Worm (Caenorhabditis elegans) whole organism, early embryonic: ENCODE data around the gene sdz-12.

Experiments used
- B0310.2 ChIP-seq: sonication (generic microtip); optimal IDR thresholded peaks from 2 replicates; lab custom pipeline; 2016; ENCODE audit warnings: mild to moderate bottlenecking, missing genetic modification characterization, missing compliant biosample characterization
- F13C5.2 ChIP-seq: sonication (generic microtip); optimal IDR thresholded peaks from 2 replicates; lab custom pipeline; 2017; ENCODE audit warnings: mild to moderate bottlenecking, missing genetic modification characterization, inconsistent platforms, missing compliant biosample characterization
- aly-1 ChIP-seq: sonication (generic microtip); optimal IDR thresholded peaks from 2 replicates; lab custom pipeline; 2016; ENCODE audit warnings: missing genetic modification characterization, missing compliant biosample characterization
- ama-1 ChIP-seq: fragments of 150-350 bp; optimal IDR thresholded peaks from 2 replicates; lab custom pipeline; 2014
- ceh-13 ChIP-seq: fragments of 200-800 bp; sonication (Bioruptor generic); optimal IDR thresholded peaks from 2 replicates; lab custom pipeline; 2018; ENCODE audit warnings: mild to moderate bottlenecking, missing genetic modification characterization, missing compliant biosample characterization
- ceh-36 ChIP-seq: sonication (generic microtip); optimal IDR thresholded peaks from 2 replicates; lab custom pipeline; 2016; ENCODE audit warnings: missing genetic modification characterization, inconsistent platforms, missing compliant biosample characterization
- ets-7 ChIP-seq: sonication (generic microtip); optimal IDR thresholded peaks from 2 replicates; lab custom pipeline; 2016; ENCODE audit warnings: missing genotype, missing genetic modification characterization, missing compliant biosample characterization
- flt-1 ChIP-seq: fragments of 200-800 bp; sonication (Bioruptor generic); IDR thresholded peaks from 2 replicates; pipeline ENCODE4 v1.3.6; 2022; ENCODE audit warnings: missing genetic modification characterization, missing compliant biosample characterization
- hmbx-1 ChIP-seq: sonication (generic microtip); optimal IDR thresholded peaks from 2 replicates; lab custom pipeline; 2016; ENCODE audit warnings: mild to moderate bottlenecking, missing genetic modification characterization, missing compliant biosample characterization
- hmg-4 ChIP-seq: fragments of 200-800 bp; sonication (Bioruptor generic); optimal IDR thresholded peaks from 2 replicates; lab custom pipeline; 2018; ENCODE audit warnings: mild to moderate bottlenecking, missing genetic modification characterization, missing compliant biosample characterization
- hnd-1 ChIP-seq: sonication (generic microtip); optimal IDR thresholded peaks from 2 replicates; lab custom pipeline; 2016; ENCODE audit warnings: missing genetic modification characterization, missing compliant biosample characterization
- pes-1 ChIP-seq: fragments of 200-800 bp; sonication (Bioruptor generic); IDR thresholded peaks from 2 replicates; pipeline ENCODE4 v1.3.6; 2022; ENCODE audit warnings: missing genetic modification reagents, missing genetic modification characterization, missing compliant biosample characterization
- scrt-1 ChIP-seq: fragments of 200-800 bp; sonication (Bioruptor generic); IDR thresholded peaks from 2 replicates; pipeline ENCODE4 v1.3.6; 2022; ENCODE audit warnings: missing genetic modification characterization, missing compliant biosample characterization
- sea-1 ChIP-seq: fragments of 200-800 bp; sonication (Bioruptor generic); conservative IDR thresholded peaks from 2 replicates; pipeline ENCODE4 v1.3.6; 2022; ENCODE audit warnings: missing genetic modification characterization, missing compliant biosample characterization
- tbx-11 ChIP-seq: fragments of 200-800 bp; sonication (Bioruptor generic); IDR thresholded peaks from 2 replicates; pipeline ENCODE4 v1.3.6; 2022; ENCODE audit warnings: missing genetic modification characterization, missing compliant biosample characterization
- tbx-37 ChIP-seq: fragments of 200-800 bp; sonication (Bioruptor generic); conservative IDR thresholded peaks from 2 replicates; pipeline ENCODE4 v1.3.6; 2022; ENCODE audit warnings: missing genetic modification reagents, missing genetic modification characterization, missing compliant biosample characterization
- tra-4 ChIP-seq: sonication (generic microtip); optimal IDR thresholded peaks from 2 replicates; lab custom pipeline; 2017; ENCODE audit warnings: missing genetic modification characterization, missing compliant biosample characterization

sdz-12 gene

DNA sequence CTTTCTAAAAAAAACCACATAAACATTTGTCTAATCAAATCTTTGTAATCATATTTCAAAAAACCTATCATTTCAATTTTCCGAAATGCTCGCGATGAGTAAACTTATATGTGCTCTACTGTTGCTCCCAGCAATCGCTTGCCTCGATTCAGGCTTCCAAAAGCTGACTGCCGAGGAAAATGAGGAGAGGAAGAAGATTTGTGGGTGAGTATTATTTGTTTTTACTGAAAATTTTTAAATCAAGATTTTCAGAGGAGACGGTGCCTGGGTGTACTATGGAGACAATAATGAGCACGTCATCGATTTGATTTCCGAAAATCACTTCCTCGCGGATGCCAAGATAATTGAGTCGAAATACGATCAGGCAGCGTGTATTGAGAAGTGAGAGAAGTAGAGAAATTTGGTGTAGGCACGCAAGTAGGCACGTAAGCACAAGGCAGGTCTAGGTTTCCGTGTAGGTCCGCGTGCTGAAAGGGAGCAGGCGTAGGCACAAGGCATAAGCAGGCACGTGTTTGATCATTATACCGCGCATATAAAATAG is 7.4 kb downstream of the sdz-12 start, which contains the start of gene C46E10.1:
C46E10.1 (plus strand) TSS at position 51 of the 541 bp plus-strand sequence.
- TF ChIP-seq aly-1 (tag; lab: Kevin White, UChicago) = no peak
- no peak for TF ChIP-seq ets-7 (tag; lab: Kevin White, UChicago)
- TF ChIP-seq tbx-11 = no peak
- TF ChIP-seq tbx-37 (GFP tag; lab: Robert Waterston, UW) = no peak
- TF ChIP-seq ceh-13 = no peak
- no peak for TF ChIP-seq scrt-1 (GFP tag; lab: Robert Waterston, UW)
- no peak for TF ChIP-seq pes-1 (GFP tag; lab: Robert Waterston, UW)
- no peak for TF ChIP-seq hmbx-1 (tag; lab: Kevin White, UChicago)

DNA sequence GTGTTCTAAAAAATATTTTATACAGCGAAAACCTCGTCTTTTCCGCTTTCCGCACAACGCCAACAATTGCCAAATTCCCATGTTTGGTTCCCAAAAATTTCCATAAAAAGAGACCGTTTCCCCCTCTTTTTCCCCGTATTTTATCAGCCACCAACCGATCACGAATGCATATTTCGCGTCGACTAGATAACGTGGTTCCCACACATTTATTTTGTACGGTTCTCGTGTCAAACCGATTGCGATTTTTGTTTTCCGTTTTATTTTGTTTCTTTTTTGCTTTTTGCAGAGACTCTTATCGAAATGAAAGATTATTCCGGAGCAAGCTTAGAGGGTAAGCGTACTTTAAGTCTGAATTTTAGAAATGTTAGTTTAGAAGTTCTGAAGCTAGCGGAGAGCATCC is 10.6 kb downstream of the sdz-12 start, which contains the start of gene C46E10.3:
C46E10.3 (plus strand) TSS at position 301 of the 400 bp plus-strand sequence.
- TF ChIP-seq B0310.2 (tag; lab: Kevin White, UChicago) (no peak), hmg-4 (GFP tag; lab: Kevin White, UChicago) (no peak), hmbx-1 (tag; lab: Kevin White, UChicago) (no peak), ceh-13 (no peak), flt-1 (no peak), sea-1 (no peak), pes-1 (GFP tag; lab: Robert Waterston, UW) (no peak), tra-4 (tag; lab: Kevin White, UChicago) (no peak), tbx-37 (GFP tag; lab: Robert Waterston, UW) (no peak), tbx-11 (no peak), F13C5.2 (no peak), aly-1 (tag; lab: Kevin White, UChicago) (no peak), hnd-1 (no peak), ets-7 (tag; lab: Kevin White, UChicago) (no peak), ama-1 (no peak)

DNA sequence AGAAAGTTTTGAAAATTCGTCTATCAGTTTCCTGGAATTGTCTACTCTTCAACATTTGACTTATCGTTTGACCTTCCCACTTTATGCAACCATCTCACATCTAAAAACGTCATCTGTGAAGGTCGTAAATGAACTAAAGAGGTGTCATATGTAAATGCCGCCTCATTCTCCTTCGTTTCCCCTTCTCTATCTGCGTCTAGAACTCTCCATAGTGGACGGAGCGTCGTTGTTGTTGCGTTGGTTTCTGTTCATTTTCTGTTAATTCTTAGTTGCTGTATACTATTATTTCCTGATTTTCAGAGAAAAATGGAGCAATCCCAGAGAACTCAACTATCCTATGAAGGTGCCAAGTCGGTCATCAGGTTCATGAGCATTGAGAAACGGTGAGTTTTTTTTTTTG is 14.7 kb downstream of the sdz-12 start, which contains the start of gene fbxc-52:
fbxc-52 (plus strand) TSS at position 301 of the 400 bp plus-strand sequence.
- TF ChIP-seq ceh-36 (tag; lab: Kevin White, UChicago) = no peak
- no peak for TF ChIP-seq F13C5.2
- no peak for TF ChIP-seq flt-1
- TF ChIP-seq hmbx-1 (tag; lab: Kevin White, UChicago) = no peak
- TF ChIP-seq hnd-1 = no peak
- no peak for TF ChIP-seq pes-1 (GFP tag; lab: Robert Waterston, UW)
- TF ChIP-seq tra-4 (tag; lab: Kevin White, UChicago) = no peak
- no peak for TF ChIP-seq aly-1 (tag; lab: Kevin White, UChicago)
- no peak for TF ChIP-seq ceh-13
- no peak for TF ChIP-seq ama-1
- TF ChIP-seq tbx-37 (GFP tag; lab: Robert Waterston, UW) = no peak
- TF ChIP-seq scrt-1 (GFP tag; lab: Robert Waterston, UW) = no peak
- TF ChIP-seq sea-1 = no peak
- TF ChIP-seq tbx-11 = no peak
- no peak for TF ChIP-seq hmg-4 (GFP tag; lab: Kevin White, UChicago)

DNA sequence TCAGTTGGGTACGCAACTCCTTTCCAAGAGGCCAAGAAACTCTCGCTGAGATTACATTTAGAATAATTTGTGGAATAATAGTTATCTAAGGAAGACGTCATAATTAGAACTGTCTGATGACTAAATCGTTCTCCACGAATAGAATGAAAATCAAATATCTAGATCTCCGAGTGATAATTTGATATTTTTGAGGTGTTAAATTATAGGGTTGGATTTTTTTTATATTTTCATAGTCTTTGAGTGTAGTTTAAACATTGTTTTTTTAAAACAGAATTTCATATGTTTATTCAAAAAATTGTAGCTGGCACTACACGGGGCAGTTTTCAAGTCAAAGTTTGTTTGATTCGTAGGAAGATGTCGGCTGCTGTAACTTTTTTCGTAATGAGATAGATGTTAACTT is 15.2 kb downstream of the sdz-12 start, which contains the start of gene srh-99:
srh-99 (minus strand) TSS at position 101 of the 400 bp plus-strand sequence.
- TF ChIP-seq B0310.2 (tag; lab: Kevin White, UChicago) (no peak), hmg-4 (GFP tag; lab: Kevin White, UChicago) (no peak)

DNA sequence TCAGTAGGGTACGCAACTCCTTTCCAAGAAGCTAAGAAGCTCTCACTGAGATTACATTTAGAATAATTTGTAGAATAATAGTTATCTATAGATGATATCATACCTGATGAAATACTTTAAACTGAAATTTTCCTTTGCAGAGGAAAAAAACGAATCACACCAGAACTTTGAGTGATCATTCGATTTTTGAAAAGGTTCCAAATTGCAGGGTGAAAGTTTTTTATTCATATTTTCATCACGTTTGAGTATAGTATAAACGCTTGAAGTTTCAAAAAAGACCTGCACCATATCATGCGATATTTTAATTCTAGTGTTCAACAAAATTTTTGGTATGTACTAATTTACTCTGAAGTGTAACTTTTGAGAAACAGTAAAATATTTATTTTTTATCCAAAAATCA is 17.0 kb downstream of the sdz-12 start, which contains the start of gene srh-100:
srh-100 (minus strand) TSS at position 101 of the 400 bp plus-strand sequence.
- TF ChIP-seq ets-7 (tag; lab: Kevin White, UChicago) (no peak), sea-1 (no peak), hmg-4 (GFP tag; lab: Kevin White, UChicago) (no peak), hnd-1 (no peak), scrt-1 (GFP tag; lab: Robert Waterston, UW) (no peak), tra-4 (tag; lab: Kevin White, UChicago) (no peak), aly-1 (tag; lab: Kevin White, UChicago) (no peak), F13C5.2 (no peak), flt-1 (no peak), ceh-36 (tag; lab: Kevin White, UChicago) (no peak)

DNA sequence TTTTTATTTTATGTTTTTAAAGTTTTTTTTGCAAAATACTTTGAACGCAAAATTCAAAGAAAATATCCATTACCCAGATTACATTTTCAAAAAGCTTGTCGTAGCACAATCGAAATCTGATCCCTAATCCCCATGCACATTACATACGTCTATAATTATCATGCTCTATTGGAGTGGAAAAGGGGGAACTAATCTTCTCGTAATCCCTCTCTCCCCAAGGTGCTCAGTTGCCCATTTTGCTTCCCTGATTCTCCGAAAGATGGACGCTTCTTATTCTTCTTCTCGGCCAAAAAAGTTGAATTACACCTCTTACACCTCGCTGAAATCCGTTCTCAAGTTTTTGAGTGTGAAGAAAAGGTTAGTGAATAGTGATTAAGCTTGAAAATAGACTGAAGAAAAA is 20.6 kb downstream of the sdz-12 start, which contains the start of gene fbxc-53:
fbxc-53 (plus strand) TSS at position 245 of the 400 bp plus-strand sequence.
- TF ChIP-seq ceh-36 (tag; lab: Kevin White, UChicago) (peak; percentile 51), B0310.2 (tag; lab: Kevin White, UChicago) (no peak)

DNA sequence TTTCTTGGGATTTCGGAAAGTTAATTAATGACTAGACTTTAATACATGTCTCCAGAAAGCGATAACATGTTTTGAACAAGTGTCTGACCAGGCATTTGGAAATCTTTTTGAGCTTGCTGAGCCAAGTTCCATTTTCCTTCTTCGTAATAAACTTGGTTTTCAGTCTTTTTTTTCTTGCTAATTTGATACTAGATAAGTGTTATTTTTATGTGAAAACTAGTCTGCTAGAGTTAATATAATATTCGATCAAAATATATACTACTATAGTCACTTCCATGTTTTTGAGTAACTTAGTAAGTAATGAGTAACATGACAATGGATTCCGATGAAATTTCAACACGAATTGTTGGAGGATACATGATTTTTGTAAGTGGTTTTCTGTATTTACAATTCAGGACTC is 22.4 kb downstream of the sdz-12 start, which contains the start of gene srx-110:
srx-110 (plus strand) TSS at position 301 of the 400 bp plus-strand sequence.
- TF ChIP-seq hmbx-1 (tag; lab: Kevin White, UChicago) = no peak
- no peak for TF ChIP-seq tbx-37 (GFP tag; lab: Robert Waterston, UW)
- TF ChIP-seq ama-1 = no peak
- TF ChIP-seq tbx-11 = no peak
- no peak for TF ChIP-seq ets-7 (tag; lab: Kevin White, UChicago)
- no peak for TF ChIP-seq ceh-13
- no peak for TF ChIP-seq hmg-4 (GFP tag; lab: Kevin White, UChicago)
- TF ChIP-seq pes-1 (GFP tag; lab: Robert Waterston, UW) = no peak
- no peak for TF ChIP-seq B0310.2 (tag; lab: Kevin White, UChicago)
- no peak for TF ChIP-seq tra-4 (tag; lab: Kevin White, UChicago)
- TF ChIP-seq F13C5.2 = no peak
- no peak for TF ChIP-seq hnd-1
- no peak for TF ChIP-seq scrt-1 (GFP tag; lab: Robert Waterston, UW)
- no peak for TF ChIP-seq aly-1 (tag; lab: Kevin White, UChicago)
- no peak for TF ChIP-seq flt-1
- no peak for TF ChIP-seq sea-1

DNA sequence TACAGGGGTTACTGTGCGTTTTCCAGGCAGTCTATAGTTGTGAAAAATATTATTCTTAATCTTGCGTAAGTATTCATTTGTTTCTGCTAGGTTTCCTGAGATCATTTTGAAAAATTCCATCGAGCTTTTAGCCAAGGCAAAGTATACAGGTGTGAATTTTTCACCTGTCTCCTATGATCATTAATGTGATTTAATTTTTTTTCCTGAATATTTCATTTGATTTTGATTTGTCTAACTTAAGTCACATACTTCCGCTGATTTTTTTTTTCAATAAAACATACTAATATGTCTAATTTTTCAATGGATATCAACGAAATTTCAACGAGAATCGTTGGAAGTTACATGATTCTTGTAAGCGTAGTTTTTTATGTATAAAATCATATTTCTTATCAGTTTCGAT is 26.3 kb downstream of the sdz-12 start, which contains the start of gene srx-108:
srx-108 (plus strand) TSS at position 301 of the 400 bp plus-strand sequence.
- TF ChIP-seq B0310.2 (tag; lab: Kevin White, UChicago) (no peak), hnd-1 (no peak), ceh-36 (tag; lab: Kevin White, UChicago) (no peak), hmbx-1 (tag; lab: Kevin White, UChicago) (no peak), F13C5.2 (no peak), ama-1 (no peak), ceh-13 (no peak), ets-7 (tag; lab: Kevin White, UChicago) (no peak), tbx-37 (GFP tag; lab: Robert Waterston, UW) (no peak), sea-1 (no peak), aly-1 (tag; lab: Kevin White, UChicago) (no peak), flt-1 (no peak), scrt-1 (GFP tag; lab: Robert Waterston, UW) (no peak), tra-4 (tag; lab: Kevin White, UChicago) (no peak), hmg-4 (GFP tag; lab: Kevin White, UChicago) (no peak), tbx-11 (no peak), pes-1 (GFP tag; lab: Robert Waterston, UW) (no peak)
